Fruit fly (Drosophila melanogaster): Measurements from ENCODE around the gene Eip74EF.
A peak's percentile ranks its signal among the peaks of the same experiment; 100 is the strongest.

Gene Eip74EF

DNA sequence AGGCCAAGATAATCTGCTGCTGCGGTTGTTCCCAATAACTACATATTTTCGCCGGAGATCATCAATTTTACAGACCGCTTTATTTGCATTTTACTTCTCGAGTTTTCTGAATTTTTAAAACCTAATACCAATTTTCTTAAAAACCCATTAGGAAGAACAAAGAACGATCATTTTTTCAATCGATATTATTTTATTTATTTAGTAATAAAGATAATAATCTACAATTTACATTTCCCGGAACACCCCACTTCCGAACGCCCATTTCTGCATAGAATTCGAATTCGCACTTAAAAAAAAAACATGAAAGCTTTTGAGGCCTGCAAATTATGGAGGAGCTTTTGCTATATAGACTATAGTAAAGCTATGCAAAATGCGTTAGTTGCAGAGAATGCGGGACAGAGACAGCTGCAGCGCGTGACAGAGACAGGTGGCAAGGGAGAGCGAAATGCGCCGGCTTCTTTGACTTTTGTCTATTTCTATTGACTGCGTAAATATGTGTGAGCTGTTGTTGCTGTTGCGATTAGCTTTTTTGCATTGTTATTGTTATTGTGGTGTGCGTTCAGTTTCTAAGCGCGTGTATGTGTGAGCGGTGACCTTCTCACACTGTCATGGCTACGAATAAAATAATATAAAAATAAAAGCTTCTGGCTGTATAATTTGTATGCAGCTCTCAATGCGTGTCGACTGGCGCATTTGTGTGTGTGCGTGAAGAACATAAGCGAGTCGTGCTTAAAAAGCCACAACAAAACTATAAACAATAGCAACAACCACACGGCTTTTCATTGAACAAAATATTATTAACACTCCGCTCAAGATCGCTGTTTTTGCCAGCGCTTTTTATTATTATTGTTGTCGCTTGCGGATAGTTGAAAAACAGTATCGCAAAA, 15.4 kb downstream of the Eip74EF start:
- TF ChIP-seq CG2678 (tag; optimal IDR thresholded peaks at IDR 0.05) (peak; percentile 35), stc (GFP tag; IDR thresholded peaks at IDR 0.05) (no peak), ftz-f1 (GFP tag; optimal IDR thresholded peaks at IDR 0.05) (peak; percentile 24), cg (GFP tag; optimal IDR thresholded peaks at IDR 0.05) (peak; percentile 56), dm (GFP tag; optimal IDR thresholded peaks at IDR 0.05) (no peak), sqz (GFP tag; optimal IDR thresholded peaks at IDR 0.05) (no peak), zfh1 (GFP tag; IDR thresholded peaks at IDR 0.05) (no peak), Ets65A (GFP tag) (peak; percentile 38), Sox100B (GFP tag; optimal IDR thresholded peaks at IDR 0.05) (peak; percentile 27), Med (GFP tag) (peak; percentile 61), CoRest (tag; optimal IDR thresholded peaks at IDR 0.05) (peak; percentile 0), Eip74EF (GFP tag; optimal IDR thresholded peaks at IDR 0.05) (peak in 1 of 2 experiments; percentile 39), Blimp-1 (GFP tag; optimal IDR thresholded peaks at IDR 0.05) (peak; percentile 2), amos (GFP tag; IDR thresholded peaks at IDR 0.05; ENCODE audit: partially characterized antibody) (no peak), gem (tag; optimal IDR thresholded peaks at IDR 0.05) (peak; percentile 19), CG8765 (GFP tag; IDR thresholded peaks at IDR 0.05) (no peak), cato (GFP tag; optimal IDR thresholded peaks at IDR 0.05; ENCODE audit: borderline replicate concordance) (no peak), CG30403 (GFP tag; optimal IDR thresholded peaks at IDR 0.05) (peak; percentile 16), chinmo (GFP tag; IDR thresholded peaks at IDR 0.05; ENCODE audit: partially characterized antibody) (peak; percentile 96), ci (GFP tag; IDR thresholded peaks at IDR 0.05) (no peak), CG11504 (tag; optimal IDR thresholded peaks at IDR 0.05) (peak; percentile 49), bowl (GFP tag; IDR thresholded peaks at IDR 0.05) (no peak), rib (GFP tag; IDR thresholded peaks at IDR 0.05) (0 out of 2 replicates have a peak, but pooled peaks have one; percentile 41), CG15269 (tag; optimal IDR thresholded peaks at IDR 0.05) (peak; percentile 7), vvl (GFP tag; IDR thresholded peaks at IDR 0.05) (0 out of 2 replicates have a peak, but pooled peaks have one; percentile 18), CG2120 (GFP tag; optimal IDR thresholded peaks at IDR 0.05) (peak; percentile 15), CG7839 (tag; optimal IDR thresholded peaks at IDR 0.05) (peak; percentile 29), Drgx (GFP tag; IDR thresholded peaks at IDR 0.05) (peak; percentile 75), CG2712 (tag; optimal IDR thresholded peaks at IDR 0.05) (no peak), CG10321 (GFP tag; IDR thresholded peaks at IDR 0.05) (no peak), Hand (GFP tag; optimal IDR thresholded peaks at IDR 0.05) (no peak), Sox102F (GFP tag; optimal IDR thresholded peaks at IDR 0.05) (peak; percentile 5), bcd (GFP tag; optimal IDR thresholded peaks at IDR 0.05) (peak; percentile 6), Hr78 (GFP tag; optimal IDR thresholded peaks at IDR 0.05) (peak in 1 of 2 experiments; percentile 9)

DNA sequence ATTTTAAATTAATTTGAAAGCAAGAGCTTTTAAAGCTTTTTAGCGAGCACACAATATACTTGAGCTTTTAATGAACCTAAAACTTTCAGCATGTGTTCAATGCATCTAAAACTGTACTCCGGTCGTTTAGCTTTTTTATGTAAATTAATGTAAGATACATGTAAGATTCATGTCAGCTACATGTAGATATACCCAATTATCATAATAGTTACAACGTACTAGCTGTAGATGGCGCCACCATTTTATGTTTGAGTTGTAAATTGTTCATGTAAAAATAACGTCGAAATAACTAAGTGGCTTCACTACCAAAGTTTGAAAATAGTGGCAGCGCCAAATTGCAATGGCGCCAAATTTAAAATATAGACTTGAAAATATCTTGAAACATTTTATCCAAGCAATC, 22.2 kb downstream of the Eip74EF start:
- no peak for TF ChIP-seq jing (GFP tag; optimal IDR thresholded peaks at IDR 0.05)
- TF ChIP-seq tgo (GFP tag; IDR thresholded peaks at IDR 0.05) = no peak
- TF ChIP-seq CG1603 (tag; optimal IDR thresholded peaks at IDR 0.05) = peak; percentile 56
- TF ChIP-seq B-H1 (GFP tag; IDR thresholded peaks at IDR 0.05) = no peak
- no peak for TF ChIP-seq CkIIα-i1 (GFP tag; IDR thresholded peaks at IDR 0.05)
- TF ChIP-seq Sry-δ (GFP tag; optimal IDR thresholded peaks at IDR 0.05) = peak; percentile 26
- no peak for TF ChIP-seq CG2889 (GFP tag; IDR thresholded peaks at IDR 0.05)
- TF ChIP-seq CG10147 (GFP tag; optimal IDR thresholded peaks at IDR 0.05) = peak; percentile 56
- peak; percentile 42 for TF ChIP-seq Ets97D (GFP tag; optimal IDR thresholded peaks at IDR 0.05)
- TF ChIP-seq Hr3 (GFP tag; optimal IDR thresholded peaks at IDR 0.05) = no peak
- no peak for TF ChIP-seq CG13287 (GFP tag; IDR thresholded peaks at IDR 0.05; ENCODE audit: partially characterized antibody)
- peak in 1 of 3 experiments; percentile 17 for TF ChIP-seq lola (GFP tag; optimal IDR thresholded peaks at IDR 0.05)
- TF ChIP-seq Med (GFP tag) = peak; percentile 92
- TF ChIP-seq Stat92E (GFP tag; optimal IDR thresholded peaks at IDR 0.05) = peak in 1 of 3 experiments; percentile 92
- no peak for TF ChIP-seq CG7357 (GFP tag; IDR thresholded peaks at IDR 0.05)
- TF ChIP-seq ERR (GFP tag; optimal IDR thresholded peaks at IDR 0.05) = peak; percentile 9
